Fruit fly (Drosophila melanogaster) S2 (cell line): ENCODE results near the gene CG32811.

Experiments
- CG8478 ChIP-seq: fragments of >200 bp; optimal IDR thresholded peaks from 2 replicates; lab custom pipeline; 2018
- CTCF ChIP-seq, 2 experiments: fragments of >200 bp; optimal IDR thresholded peaks; 2 replicates each; lab custom pipeline; 2018

The CG32811 gene

dm6 chrX:1271080-1271479 lies 27.1 kb downstream of the CG32811 start:
- no peak for TF ChIP-seq CTCF (optimal IDR thresholded peaks at IDR 0.05; lab: Kevin White, UChicago)
- no peak for TF ChIP-seq CG8478

- TF ChIP-seq CTCF (optimal IDR thresholded peaks at IDR 0.05; lab: Kevin White, UChicago): no peak
- TF ChIP-seq CG8478: no peak
Observed at dm6 chrX:1270655-1271054, 27.5 kb downstream of the CG32811 start.

- TF ChIP-seq CG8478: no peak
- no peak for TF ChIP-seq CTCF (optimal IDR thresholded peaks at IDR 0.05; lab: Kevin White, UChicago)
Observed at dm6 chrX:1270183-1270582, 28.0 kb downstream of the CG32811 start.

- TF ChIP-seq CTCF (optimal IDR thresholded peaks at IDR 0.05; lab: Kevin White, UChicago) (no peak), CG8478 (no peak)
Observed at dm6 chrX:1269700-1270099, 28.5 kb downstream of the CG32811 start.

DNA sequence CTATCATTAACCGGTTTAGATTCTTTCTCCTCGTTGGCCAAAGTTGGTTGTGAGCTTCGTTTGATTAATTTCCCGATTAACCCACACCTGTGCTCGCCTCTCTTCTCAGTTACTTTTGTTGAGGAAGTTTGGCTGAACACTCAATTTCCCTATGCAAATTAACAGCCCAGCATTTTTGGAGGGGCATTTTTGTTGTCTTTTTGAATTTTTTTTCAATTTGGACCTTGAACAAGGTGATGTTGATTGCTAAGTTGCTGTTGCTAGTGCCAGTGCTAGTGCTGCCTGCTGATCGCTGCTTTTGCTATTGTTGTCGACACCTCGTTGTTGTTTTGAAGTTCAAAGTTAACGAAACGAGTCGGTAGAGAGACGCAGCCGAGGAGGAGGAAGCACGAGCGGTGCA lies 30.6 kb downstream of the CG32811 start:
- TF ChIP-seq CG8478: no peak
- no peak for TF ChIP-seq CTCF (optimal IDR thresholded peaks at IDR 0.05; lab: Kevin White, UChicago)

- no peak for TF ChIP-seq CTCF (optimal IDR thresholded peaks at IDR 0.05; lab: Kevin White, UChicago)
- TF ChIP-seq CG8478: no peak
Observed at dm6 chrX:1264547-1264946, 33.6 kb downstream of the CG32811 start.

DNA sequence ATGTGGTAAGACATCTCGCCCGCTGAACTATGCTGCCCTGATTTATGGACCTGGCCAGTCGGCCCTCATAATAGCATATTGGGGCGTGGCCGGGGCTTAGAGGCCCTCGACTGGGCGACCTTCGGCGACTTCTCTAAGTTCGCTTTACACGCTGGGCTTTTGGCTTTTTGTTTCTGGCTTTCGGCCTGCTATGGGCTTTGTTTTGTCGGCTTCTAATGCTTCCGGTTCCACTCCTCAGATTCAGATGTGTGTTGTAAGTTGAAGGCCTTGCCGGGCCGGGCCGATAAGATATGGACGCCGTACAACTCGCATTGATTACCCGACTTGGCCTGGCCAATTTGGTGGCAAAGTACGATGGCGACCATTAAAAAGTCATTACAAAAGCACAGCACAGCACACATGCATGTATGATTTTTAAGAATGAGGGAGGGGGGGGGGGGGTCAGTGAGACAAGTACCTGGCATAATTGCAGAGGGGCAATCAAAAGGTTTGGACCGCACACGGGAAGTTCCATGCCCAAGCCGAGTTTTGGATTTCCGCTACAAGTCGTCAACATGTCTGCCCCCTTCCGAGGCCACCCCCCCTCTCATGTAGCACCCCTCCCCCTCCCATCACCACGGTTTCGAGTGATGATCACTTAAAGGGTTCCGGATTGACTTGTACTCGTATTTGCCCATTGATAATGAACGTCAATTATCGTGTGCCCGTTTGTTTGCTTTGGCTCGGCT lies 35.5 kb downstream of the CG32811 start:
- TF ChIP-seq CTCF (optimal IDR thresholded peaks at IDR 0.05; lab: Kevin White, UChicago) (no peak), CG8478 (no peak)

DNA sequence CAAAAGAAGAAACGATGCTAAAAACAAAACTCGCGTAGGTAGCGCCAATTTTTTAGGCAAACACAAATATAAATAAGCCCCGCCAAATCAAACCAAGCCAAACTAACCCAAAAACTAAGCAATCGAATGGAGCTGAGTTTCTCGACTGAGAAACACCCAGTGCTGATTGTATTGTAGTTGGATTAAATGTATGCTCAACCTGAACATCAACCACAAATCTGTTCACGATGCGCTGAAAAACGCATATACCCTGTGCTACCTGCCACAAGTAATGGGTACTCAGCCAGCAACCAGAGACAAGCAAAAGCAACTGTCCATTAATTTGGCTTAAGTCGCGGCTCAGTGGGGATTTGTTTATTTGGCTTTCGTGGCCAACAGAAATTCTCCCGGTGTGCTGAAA lies 37.9 kb downstream of the CG32811 start:
- TF ChIP-seq CTCF (optimal IDR thresholded peaks at IDR 0.05; lab: Kevin White, UChicago): no peak
- TF ChIP-seq CG8478: no peak

- TF ChIP-seq CTCF (optimal IDR thresholded peaks at IDR 0.05; lab: Kevin White, UChicago) (no peak), CG8478 (no peak)
Observed at dm6 chrX:1256742-1257441, 41.3 kb downstream of the CG32811 start.

dm6 chrX:1256131-1256530 lies 42.1 kb downstream of the CG32811 start:
- TF ChIP-seq CG8478: no peak
- no peak for TF ChIP-seq CTCF (optimal IDR thresholded peaks at IDR 0.05; lab: Kevin White, UChicago)

- TF ChIP-seq CTCF (optimal IDR thresholded peaks at IDR 0.05; lab: Kevin White, UChicago): no peak
- TF ChIP-seq CG8478: no peak
Observed at dm6 chrX:1252961-1253360, 45.2 kb downstream of the CG32811 start.

DNA sequence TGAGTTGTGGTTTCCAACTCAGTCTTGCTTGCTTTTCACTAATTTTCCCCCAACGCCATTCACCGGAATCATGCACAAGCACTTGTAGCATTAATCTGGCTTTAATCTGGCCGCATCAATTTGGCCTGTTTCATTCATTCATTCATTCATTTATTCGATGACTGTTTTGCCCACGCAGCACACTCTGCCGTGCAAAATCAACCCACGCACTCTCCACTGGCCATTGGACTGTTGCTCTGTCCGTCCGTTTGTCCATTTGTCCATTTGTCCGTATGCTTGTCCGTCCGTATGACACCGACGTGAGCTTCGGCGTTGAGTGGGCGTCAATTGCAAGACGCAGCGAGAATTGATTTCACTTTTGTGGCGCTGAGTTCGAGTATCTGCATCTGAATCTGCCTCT lies 48.1 kb downstream of the CG32811 start:
- TF ChIP-seq CG8478 (no peak), CTCF (optimal IDR thresholded peaks at IDR 0.05; lab: Kevin White, UChicago) (no peak)

DNA sequence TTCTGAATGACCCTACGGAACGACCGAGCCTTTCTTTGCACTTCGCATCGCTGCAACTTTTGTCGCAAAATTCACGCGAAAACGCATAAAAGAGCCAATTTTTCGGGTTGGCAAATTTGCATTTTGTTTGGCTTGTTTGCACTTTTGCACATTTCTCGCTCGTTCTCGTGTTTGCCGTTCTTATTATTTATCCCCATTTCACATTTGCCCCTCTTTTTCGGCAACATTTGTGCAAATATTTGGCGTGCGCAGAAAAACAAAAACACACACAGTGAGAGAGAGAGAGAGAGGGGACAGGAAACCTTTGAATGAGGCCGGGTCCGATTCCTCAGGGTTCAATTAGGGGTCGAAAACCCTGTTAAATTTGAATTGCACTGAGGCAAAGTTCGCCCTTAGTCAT lies 48.6 kb downstream of the CG32811 start:
- no peak for TF ChIP-seq CG8478
- TF ChIP-seq CTCF (optimal IDR thresholded peaks at IDR 0.05; lab: Kevin White, UChicago): no peak

DNA sequence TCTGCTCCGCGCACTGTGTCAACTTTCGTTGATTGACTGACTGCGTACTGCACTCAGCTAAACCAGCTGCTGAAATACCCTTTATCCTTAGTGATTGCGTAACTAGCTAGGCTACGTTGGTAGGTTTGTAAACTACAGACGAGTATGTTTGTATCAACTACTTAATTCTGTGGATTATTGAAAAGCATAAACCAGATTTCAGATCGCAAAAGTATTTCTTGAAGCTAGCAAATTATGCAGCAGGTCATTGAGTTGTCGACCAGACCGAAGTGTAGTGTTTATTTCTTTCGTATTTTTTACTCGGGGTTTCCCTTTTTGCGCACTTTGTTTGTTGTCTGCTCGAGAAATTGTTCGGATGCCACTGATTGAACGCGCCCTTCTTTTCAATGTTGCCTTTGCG lies 49.5 kb downstream of the CG32811 start:
- no peak for TF ChIP-seq CG8478
- TF ChIP-seq CTCF (optimal IDR thresholded peaks at IDR 0.05; lab: Kevin White, UChicago): no peak
